Worm (Caenorhabditis elegans): Measurements from ENCODE around the gene F52G3.7.

F52G3.7 gene

ce11 chrX:17013162-17013561 lies 49.4 kb downstream of the F52G3.7 start, which contains the start of gene F35B3.3:
F35B3.3 (plus strand) TSS chrX:17013462.
- TF ChIP-seq nhr-23 (tag; optimal IDR thresholded peaks at IDR 0.05) = no peak
- TF ChIP-seq elt-1 (tag; optimal IDR thresholded peaks at IDR 0.05) = no peak
- TF ChIP-seq mab-5 (tag; optimal IDR thresholded peaks at IDR 0.05) = no peak
- TF ChIP-seq nhr-10 (tag; optimal IDR thresholded peaks at IDR 0.05) = no peak
- no peak for TF ChIP-seq sma-9 (GFP tag; optimal IDR thresholded peaks at IDR 0.05)
- no peak for TF ChIP-seq sma-9 (tag; optimal IDR thresholded peaks at IDR 0.05)
- TF ChIP-seq egl-27 (tag; optimal IDR thresholded peaks at IDR 0.05) = no peak
- no peak for TF ChIP-seq elt-3 (tag; optimal IDR thresholded peaks at IDR 0.05)
- TF ChIP-seq ztf-11 (tag; optimal IDR thresholded peaks at IDR 0.05) = no peak
- no peak for TF ChIP-seq ceh-82 (tag; optimal IDR thresholded peaks at IDR 0.05)
- no peak for TF ChIP-seq sma-3 (GFP tag; optimal IDR thresholded peaks at IDR 0.05)
- no peak for TF ChIP-seq Y55F3AM.14 (GFP tag; optimal IDR thresholded peaks at IDR 0.05)
- no peak for TF ChIP-seq ceh-16 (tag; optimal IDR thresholded peaks at IDR 0.05)
- TF ChIP-seq blmp-1 (tag; optimal IDR thresholded peaks at IDR 0.05; ENCODE audit: insufficient read depth) = no peak
- no peak for TF ChIP-seq skn-1 (tag; optimal IDR thresholded peaks at IDR 0.05)

Measured in whole organism, L2 larva.